Worm (Caenorhabditis elegans) whole organism, L4 larva: Measurements from ENCODE around the gene sox-3.

Experiments used
- hlh-11 ChIP-seq: fragments of 200-800 bp; sonication (Bioruptor generic); optimal IDR thresholded peaks from 2 replicates; lab custom pipeline; 2018; ENCODE audit warnings: mild to moderate bottlenecking, missing genetic modification characterization, missing compliant biosample characterization
- lsy-2 ChIP-seq, 2 experiments: fragments of 150-350 bp in 1 of 2; sonication (generic microtip) in 1 of 2; optimal IDR thresholded peaks; 2 replicates each; lab custom pipeline; 2014 to 2017; ENCODE audit warnings: missing biosample characterization in 2 of 2, missing genetic modification characterization in 2 of 2
- pha-4 ChIP-seq, 2 experiments: fragments of 150-350 bp in 1 of 2; fragments of 200-800 bp in 1 of 2; sonication (Bioruptor generic) in 1 of 2; IDR thresholded peaks in 1 of 2; optimal IDR thresholded peaks in 1 of 2; 2 replicates each; pipeline versions ENCODE4 v1.3.6 to Lab custom; 2014 to 2022; ENCODE audit warnings: missing genetic modification characterization in 2 of 2, missing genetic modification reagents in 2 of 2, missing biosample characterization in 1 of 2, missing compliant biosample characterization in 1 of 2
- unc-130 ChIP-seq: sonication (generic microtip); optimal IDR thresholded peaks from 2 replicates; lab custom pipeline; 2016; ENCODE audit warnings: missing genetic modification reagents, missing genetic modification characterization, missing compliant biosample characterization

ce11 chrX:14709591-14709990, 16.8 kb upstream of the sox-3 start:
- TF ChIP-seq lsy-2 (tag; optimal IDR thresholded peaks at IDR 0.05; lab: Kevin White, UChicago) (no peak), unc-130 (GFP tag; lab: Kevin White, UChicago) (no peak), pha-4 (GFP tag; IDR thresholded peaks at IDR 0.05; lab: Robert Waterston, UW) (no peak), pha-4 (tag; optimal IDR thresholded peaks at IDR 0.05; lab: Kevin White, UChicago) (no peak), hlh-11 (no peak)
